Fruit fly (Drosophila melanogaster) whole organism, embryonic: Measurements from ENCODE around the gene CG33668.

Experiments
- ATbp ChIP-seq: fragments of 200-800 bp; sonication (Bioruptor generic); optimal IDR thresholded peaks from 2 replicates; lab custom pipeline; 2017; ENCODE audit warnings: missing biosample characterization, mild to moderate bottlenecking, missing genetic modification characterization, missing genetic modification reagents
- B-H2 ChIP-seq: fragments of 200-800 bp; sonication (Bioruptor generic); optimal IDR thresholded peaks from 2 replicates; lab custom pipeline; 2018; ENCODE audit warnings: missing biosample characterization, mild to moderate bottlenecking, missing genetic modification characterization
- CG12104 ChIP-seq: fragments of 200-800 bp; sonication (Bioruptor generic); optimal IDR thresholded peaks from 3 replicates; lab custom pipeline; 2016; ENCODE audit warnings: missing biosample characterization, missing genetic modification characterization
- CG14014 ChIP-seq: fragments of 200-800 bp; sonication (Bioruptor generic); IDR thresholded peaks from 2 replicates; pipeline ENCODE4 v1.3.6; 2022; ENCODE audit warnings: missing biosample characterization, missing genetic modification characterization
- CG15011 ChIP-seq: fragments of 200-800 bp; sonication (Bioruptor generic); optimal IDR thresholded peaks from 3 replicates; lab custom pipeline; 2018; ENCODE audit warnings: missing biosample characterization, mild to moderate bottlenecking, missing genetic modification characterization
- CG15269 ChIP-seq: fragments of 200-800 bp; sonication (Bioruptor generic); optimal IDR thresholded peaks from 2 replicates; lab custom pipeline; 2018; ENCODE audit warnings: missing biosample characterization, mild to moderate bottlenecking, missing genetic modification characterization, moderate library complexity
- CG15601 ChIP-seq: fragments of 200-800 bp; sonication (Bioruptor generic); optimal IDR thresholded peaks from 3 replicates; lab custom pipeline; 2019; ENCODE audit warnings: missing biosample characterization, mild to moderate bottlenecking, missing genetic modification characterization, moderate library complexity
- CG2889 ChIP-seq: fragments of 200-800 bp; sonication (Bioruptor generic); IDR thresholded peaks from 3 replicates; pipeline ENCODE4 v1.3.6; 2022; ENCODE audit warnings: missing biosample characterization, missing genetic modification characterization
- CG30020 ChIP-seq: fragments of 200-800 bp; optimal IDR thresholded peaks from 2 replicates; lab custom pipeline; 2019; ENCODE audit warnings: missing biosample characterization, mild to moderate bottlenecking, missing genetic modification characterization, moderate library complexity
- CG3065 ChIP-seq: fragments of 200-800 bp; sonication (Bioruptor generic); optimal IDR thresholded peaks from 2 replicates; lab custom pipeline; 2016; ENCODE audit warnings: missing biosample characterization, missing genetic modification characterization
- CG4282 ChIP-seq: fragments of 200-800 bp; sonication (Bioruptor generic); optimal IDR thresholded peaks from 2 replicates; lab custom pipeline; 2016; ENCODE audit warnings: missing biosample characterization, missing genetic modification characterization
- CG5245 ChIP-seq: fragments of 200-800 bp; sonication (Bioruptor generic); optimal IDR thresholded peaks from 3 replicates; lab custom pipeline; 2016; ENCODE audit warnings: missing biosample characterization, missing genetic modification characterization
- CG6765 ChIP-seq: fragments of 200-800 bp; sonication (Bioruptor generic); optimal IDR thresholded peaks from 3 replicates; lab custom pipeline; 2017; ENCODE audit warnings: missing biosample characterization, mild to moderate bottlenecking, missing genetic modification characterization
- CG7963 ChIP-seq: fragments of 200-800 bp; sonication (Bioruptor generic); IDR thresholded peaks from 3 replicates; pipeline ENCODE4 v1.3.6; 2022; ENCODE audit warnings: missing biosample characterization, missing genetic modification characterization; ENCODE audit not compliant: partially characterized antibody
- CG9797 ChIP-seq: fragments of 200-800 bp; sonication (Bioruptor generic); optimal IDR thresholded peaks from 3 replicates; lab custom pipeline; 2018; ENCODE audit warnings: missing biosample characterization, mild to moderate bottlenecking, missing genetic modification characterization
- CG9817 ChIP-seq: fragments of 200-800 bp; sonication (Bioruptor generic); optimal IDR thresholded peaks from 2 replicates; lab custom pipeline; 2018; ENCODE audit warnings: missing biosample characterization, mild to moderate bottlenecking, missing genetic modification characterization, moderate library complexity
- CkIIα-i1 ChIP-seq: fragments of 200-800 bp; sonication (Bioruptor generic); IDR thresholded peaks from 2 replicates; pipeline ENCODE4 v1.3.6; 2022; ENCODE audit warnings: missing biosample characterization, missing genetic modification characterization
- Ets65A ChIP-seq: fragments of 200-800 bp; sonication (Bioruptor generic); peaks from one replicate; lab custom pipeline; 2016; ENCODE audit warnings: missing biosample characterization, missing genetic modification characterization
- Ets97D ChIP-seq: fragments of 200-800 bp; sonication (Bioruptor generic); optimal IDR thresholded peaks from 3 replicates; lab custom pipeline; 2016; ENCODE audit warnings: missing biosample characterization, missing genetic modification characterization
- HHEX ChIP-seq: fragments of 200-800 bp; sonication (Bioruptor generic); optimal IDR thresholded peaks from 3 replicates; lab custom pipeline; 2017; ENCODE audit warnings: missing biosample characterization, mild to moderate bottlenecking, missing genetic modification characterization, missing genetic modification reagents
- HLH54F ChIP-seq: fragments of 200-800 bp; sonication (Bioruptor generic); optimal IDR thresholded peaks from 3 replicates; lab custom pipeline; 2016; ENCODE audit warnings: missing biosample characterization, missing genetic modification characterization
- HLHmδ ChIP-seq: fragments of 200-800 bp; sonication (Bioruptor generic); optimal IDR thresholded peaks from 2 replicates; lab custom pipeline; 2018; ENCODE audit warnings: missing biosample characterization, mild to moderate bottlenecking, missing genetic modification characterization, moderate library complexity
- Hmr ChIP-seq: fragments of 200-800 bp; sonication (Bioruptor generic); optimal IDR thresholded peaks from 3 replicates; lab custom pipeline; 2017; ENCODE audit warnings: mild to moderate bottlenecking, missing biosample characterization, missing genetic modification reagents, missing genetic modification characterization
- Mad ChIP-seq: fragments of 200-800 bp; sonication (Bioruptor generic); optimal IDR thresholded peaks from 2 replicates; lab custom pipeline; 2016; ENCODE audit warnings: missing biosample characterization, missing genetic modification characterization
- Nf-YA ChIP-seq: fragments of 200-800 bp; sonication (Bioruptor generic); IDR thresholded peaks from 2 replicates; pipeline ENCODE4 v1.3.6; 2022; ENCODE audit warnings: missing biosample characterization, missing genetic modification characterization
- Nf-YB ChIP-seq: fragments of 200-800 bp; sonication (Bioruptor generic); optimal IDR thresholded peaks from 3 replicates; lab custom pipeline; 2019; ENCODE audit warnings: missing biosample characterization, mild to moderate bottlenecking, missing genetic modification characterization, moderate library complexity
- Rfx ChIP-seq: fragments of 200-800 bp; sonication (Bioruptor generic); IDR thresholded peaks from 2 replicates; pipeline ENCODE4 v1.3.6; 2022; ENCODE audit warnings: missing biosample characterization, missing genetic modification characterization
- Side ChIP-seq: fragments of 200-800 bp; sonication (Bioruptor generic); optimal IDR thresholded peaks from 2 replicates; lab custom pipeline; 2016; ENCODE audit warnings: missing biosample characterization, missing genetic modification characterization
- Spps ChIP-seq: fragments of 200-800 bp; sonication (Bioruptor generic); optimal IDR thresholded peaks from 2 replicates; lab custom pipeline; 2018; ENCODE audit warnings: missing biosample characterization, mild to moderate bottlenecking, missing genetic modification characterization
- Sry-δ ChIP-seq: fragments of 200-800 bp; sonication (Bioruptor generic); optimal IDR thresholded peaks from 2 replicates; lab custom pipeline; 2016; ENCODE audit warnings: missing biosample characterization, missing genetic modification characterization
- Stat92E ChIP-seq, 3 experiments: fragments of >200 bp in 2 of 3; fragments of 200-800 bp in 1 of 3; sonication (Bioruptor generic) in 1 of 3; optimal IDR thresholded peaks; 2 replicates each; lab custom pipeline; 2017 to 2019; ENCODE audit warnings: missing biosample characterization in 3 of 3, missing genetic modification characterization in 3 of 3, mild to moderate bottlenecking in 1 of 3, moderate library complexity in 1 of 3
- ac ChIP-seq: fragments of 200-800 bp; sonication (Bioruptor generic); optimal IDR thresholded peaks from 3 replicates; lab custom pipeline; 2017; ENCODE audit warnings: missing biosample characterization, mild to moderate bottlenecking, missing genetic modification characterization
- caup ChIP-seq: fragments of 200-800 bp; sonication (Bioruptor generic); optimal IDR thresholded peaks from 3 replicates; lab custom pipeline; 2017; ENCODE audit warnings: missing biosample characterization, mild to moderate bottlenecking, missing genetic modification characterization, moderate library complexity; ENCODE audit not compliant: severe bottlenecking
- crol ChIP-seq: fragments of 200-800 bp; sonication (Bioruptor generic); IDR thresholded peaks from 2 replicates; pipeline ENCODE4 v1.3.6; 2022; ENCODE audit warnings: missing biosample characterization, missing genetic modification characterization
- dm ChIP-seq: fragments of 200-800 bp; sonication (Bioruptor generic); optimal IDR thresholded peaks from 3 replicates; lab custom pipeline; 2016; ENCODE audit warnings: missing biosample characterization, missing genetic modification characterization
- dysf ChIP-seq: fragments of 200-800 bp; sonication (Bioruptor generic); IDR thresholded peaks from 3 replicates; pipeline ENCODE4 v1.3.6; 2022; ENCODE audit warnings: missing biosample characterization, missing genetic modification characterization
- ems ChIP-seq: fragments of 200-800 bp; sonication (Bioruptor generic); optimal IDR thresholded peaks from 3 replicates; lab custom pipeline; 2016; ENCODE audit warnings: missing biosample characterization, missing genetic modification characterization
- en ChIP-seq: fragments of 200-800 bp; sonication (Bioruptor generic); optimal IDR thresholded peaks from 2 replicates; lab custom pipeline; 2016; ENCODE audit warnings: missing biosample characterization, missing genetic modification characterization
- gfzf ChIP-seq: fragments of 200-800 bp; sonication (Bioruptor generic); optimal IDR thresholded peaks from 2 replicates; lab custom pipeline; 2016; ENCODE audit warnings: missing biosample characterization, mild to moderate bottlenecking, missing genetic modification characterization, moderate library complexity
- ind ChIP-seq: fragments of 200-800 bp; sonication (Bioruptor generic); optimal IDR thresholded peaks from 3 replicates; lab custom pipeline; 2016; ENCODE audit warnings: missing biosample characterization, missing genetic modification characterization
- lab ChIP-seq: fragments of 200-800 bp; sonication (Bioruptor generic); optimal IDR thresholded peaks from 3 replicates; lab custom pipeline; 2017; ENCODE audit warnings: missing biosample characterization, missing genetic modification characterization, mild to moderate bottlenecking, moderate library complexity, missing genetic modification reagents
- maf-S ChIP-seq: fragments of 200-800 bp; sonication (Bioruptor generic); optimal IDR thresholded peaks from 2 replicates; lab custom pipeline; 2016; ENCODE audit warnings: missing biosample characterization, missing genetic modification characterization
- p53 ChIP-seq: fragments of 200-800 bp; sonication (Bioruptor generic); optimal IDR thresholded peaks from 2 replicates; lab custom pipeline; 2016; ENCODE audit warnings: missing biosample characterization, missing genetic modification characterization
- peb ChIP-seq: fragments of 200-800 bp; sonication (Bioruptor generic); IDR thresholded peaks from 2 replicates; pipeline ENCODE4 v1.3.6; 2022; ENCODE audit warnings: missing biosample characterization, missing genetic modification characterization
- pfk ChIP-seq: fragments of 200-800 bp; sonication (Bioruptor generic); optimal IDR thresholded peaks from 2 replicates; lab custom pipeline; 2018; ENCODE audit warnings: missing biosample characterization, mild to moderate bottlenecking, missing genetic modification characterization, moderate library complexity
- row ChIP-seq: fragments of 200-800 bp; sonication (Bioruptor generic); IDR thresholded peaks from 3 replicates; pipeline ENCODE4 v1.3.6; 2022; ENCODE audit warnings: missing biosample characterization, missing genetic modification characterization
- sim ChIP-seq: fragments of 200-800 bp; sonication (Bioruptor generic); IDR thresholded peaks from 2 replicates; pipeline ENCODE4 v1.3.6; 2022; ENCODE audit warnings: missing biosample characterization, missing genetic modification characterization
- sr ChIP-seq: fragments of 200-800 bp; sonication (Bioruptor generic); IDR thresholded peaks from 3 replicates; pipeline ENCODE4 v1.3.6; 2022; ENCODE audit warnings: missing biosample characterization, missing genetic modification characterization
- trem ChIP-seq: fragments of 200-800 bp; optimal IDR thresholded peaks from 3 replicates; lab custom pipeline; 2019; ENCODE audit warnings: missing biosample characterization, mild to moderate bottlenecking, missing genetic modification characterization, moderate library complexity
- unc-4 ChIP-seq: fragments of 200-800 bp; sonication (Bioruptor generic); IDR thresholded peaks from 2 replicates; pipeline ENCODE4 v1.3.6; 2022; ENCODE audit warnings: missing biosample characterization, missing genetic modification characterization; ENCODE audit not compliant: partially characterized antibody
- vfl ChIP-seq: fragments of 200-800 bp; sonication (Bioruptor generic); optimal IDR thresholded peaks from 2 replicates; lab custom pipeline; 2016; ENCODE audit warnings: missing biosample characterization, missing genetic modification characterization
- vnd ChIP-seq: fragments of 200-800 bp; sonication (Bioruptor generic); IDR thresholded peaks from 3 replicates; pipeline ENCODE4 v1.3.6; 2022; ENCODE audit warnings: missing biosample characterization, missing genetic modification characterization; ENCODE audit not compliant: partially characterized antibody

Gene CG33668

DNA sequence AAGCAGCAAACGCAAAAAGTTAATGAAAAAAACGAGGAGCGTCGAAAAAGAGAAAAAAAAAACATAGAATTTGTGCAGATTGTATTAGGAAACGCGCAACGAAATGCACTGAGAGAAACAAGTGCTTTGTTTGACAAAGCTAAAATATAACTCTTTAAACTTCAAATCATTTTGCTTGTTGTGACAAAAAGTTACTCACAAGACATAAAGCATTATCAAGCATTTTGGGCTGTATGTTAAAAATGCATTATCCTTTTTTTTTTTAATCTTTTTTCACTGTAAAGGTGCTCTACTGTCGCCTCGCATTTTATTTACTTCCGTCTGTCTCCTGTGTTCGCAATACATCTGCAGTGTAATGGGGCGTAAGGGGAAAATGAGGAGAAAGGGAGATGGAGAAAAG is 42.5 kb downstream of the CG33668 start (continued):
- TF ChIP-seq unc-4 (no peak), pfk (GFP tag; lab: Kevin White, UChicago) (no peak), CG2889 (GFP tag; lab: Robert Waterston, UW) (no peak), crol (GFP tag; lab: Robert Waterston, UW) (no peak), CG9817 (no peak), HLH54F (GFP tag; lab: Kevin White, UChicago) (no peak), CG9797 (no peak), vnd (GFP tag; lab: Robert Waterston, UW) (no peak), ems (GFP tag; lab: Kevin White, UChicago) (no peak), Side (no peak), CG7963 (GFP tag; lab: Robert Waterston, UW) (no peak), CG14014 (GFP tag; lab: Robert Waterston, UW) (no peak), Nf-YB (GFP tag; lab: Kevin White, UChicago) (no peak), p53 (GFP tag; lab: Kevin White, UChicago) (no peak), CG3065 (GFP tag; lab: Kevin White, UChicago) (no peak), dm (no peak), CG15269 (tag; lab: Kevin White, UChicago) (peak; percentile 39), caup (GFP tag; lab: Kevin White, UChicago) (no peak), CkIIα-i1 (GFP tag; lab: Robert Waterston, UW) (no peak), CG15011 (GFP tag; lab: Kevin White, UChicago) (no peak), Stat92E (GFP tag; optimal IDR thresholded peaks at IDR 0.05; lab: Kevin White, UChicago) (no peak), HHEX (GFP tag; lab: Kevin White, UChicago) (no peak), ac (GFP tag; lab: Kevin White, UChicago) (no peak), CG4282 (GFP tag; lab: Kevin White, UChicago) (no peak), CG12104 (GFP tag; lab: Kevin White, UChicago) (no peak), Rfx (GFP tag; lab: Robert Waterston, UW) (no peak), Hmr (GFP tag; lab: Kevin White, UChicago) (peak; percentile 45), Nf-YA (GFP tag; lab: Robert Waterston, UW) (no peak), CG15601 (tag; lab: Kevin White, UChicago) (no peak), dysf (GFP tag; lab: Robert Waterston, UW) (peak; percentile 42; the same call in 1 of the 3 replicates), CG30020 (tag; lab: Kevin White, UChicago) (no peak), vfl (GFP tag; lab: Kevin White, UChicago) (no peak), Spps (tag; lab: Kevin White, UChicago) (no peak), HLHmδ (GFP tag; lab: Kevin White, UChicago) (no peak), Ets65A (GFP tag; lab: Kevin White, UChicago) (no peak), Ets97D (GFP tag; lab: Kevin White, UChicago) (no peak), sr (GFP tag; lab: Robert Waterston, UW) (no peak), ATbp (GFP tag; lab: Kevin White, UChicago) (no peak), row (GFP tag; lab: Robert Waterston, UW) (peak; percentile 61), trem (tag; lab: Kevin White, UChicago) (no peak), Sry-δ (no peak), en (GFP tag; lab: Kevin White, UChicago) (no peak), Mad (GFP tag; lab: Kevin White, UChicago) (no peak), CG6765 (GFP tag; lab: Kevin White, UChicago) (peak; percentile 1), peb (no peak), sim (GFP tag; lab: Robert Waterston, UW) (no peak), CG5245 (no peak), lab (GFP tag; lab: Kevin White, UChicago) (peak; percentile 49), gfzf (GFP tag; lab: Kevin White, UChicago) (no peak), B-H2 (GFP tag; lab: Kevin White, UChicago) (no peak), ind (GFP tag; lab: Kevin White, UChicago) (peak; percentile 31), maf-S (no peak)
